Fruit fly (Drosophila melanogaster) whole organism, embryonic: ENCODE measurements around the gene CG13984.

Experiments used
- Asciz ChIP-seq: fragments of 200-800 bp; sonication (Bioruptor generic); optimal IDR thresholded peaks from 2 replicates; lab custom pipeline; 2017; ENCODE audit warnings: missing biosample characterization, mild to moderate bottlenecking, missing genetic modification characterization, missing genetic modification reagents
- BEAF-32 ChIP-seq: fragments of 200-800 bp; sonication (Bioruptor generic); optimal IDR thresholded peaks from 3 replicates; lab custom pipeline; 2017; ENCODE audit warnings: missing biosample characterization, missing genetic modification characterization, mild to moderate bottlenecking, moderate library complexity, missing genetic modification reagents
- CG10274 ChIP-seq: fragments of 200-800 bp; sonication (Bioruptor generic); optimal IDR thresholded peaks from 3 replicates; lab custom pipeline; 2017; ENCODE audit warnings: missing biosample characterization, mild to moderate bottlenecking, missing genetic modification characterization
- CG11560 ChIP-seq: fragments of 200-800 bp; sonication (Bioruptor generic); IDR thresholded peaks from 3 replicates; pipeline ENCODE4 v1.3.6; 2022; ENCODE audit warnings: missing biosample characterization, missing genetic modification characterization
- CG11696 ChIP-seq: fragments of 200-800 bp; sonication (Bioruptor generic); IDR thresholded peaks from 2 replicates; pipeline ENCODE4 v1.3.6; 2022; ENCODE audit warnings: missing biosample characterization, missing genetic modification characterization
- CG12744 ChIP-seq: fragments of 200-800 bp; sonication (Bioruptor generic); optimal IDR thresholded peaks from 2 replicates; lab custom pipeline; 2016; ENCODE audit warnings: missing biosample characterization, missing genetic modification characterization
- CG13624 ChIP-seq: fragments of 200-800 bp; sonication (Bioruptor generic); optimal IDR thresholded peaks from 2 replicates; lab custom pipeline; 2016; ENCODE audit warnings: missing biosample characterization, missing genetic modification characterization
- CG1529 ChIP-seq: fragments of 200-800 bp; sonication (Bioruptor generic); optimal IDR thresholded peaks from 3 replicates; lab custom pipeline; 2018; ENCODE audit warnings: missing biosample characterization, missing genetic modification characterization
- CG15601 ChIP-seq: fragments of 200-800 bp; sonication (Bioruptor generic); optimal IDR thresholded peaks from 3 replicates; lab custom pipeline; 2019; ENCODE audit warnings: missing biosample characterization, mild to moderate bottlenecking, missing genetic modification characterization, moderate library complexity
- CG16779 ChIP-seq: fragments of 200-800 bp; sonication (Bioruptor generic); IDR thresholded peaks from 2 replicates; pipeline ENCODE4 v1.3.6; 2022; ENCODE audit warnings: missing biosample characterization, missing genetic modification characterization
- CG17359 ChIP-seq: fragments of 200-800 bp; sonication (Bioruptor generic); optimal IDR thresholded peaks from 3 replicates; lab custom pipeline; 2018; ENCODE audit warnings: missing biosample characterization, mild to moderate bottlenecking, missing genetic modification characterization, moderate library complexity
- CG17361 ChIP-seq: fragments of 200-800 bp; sonication (Bioruptor generic); IDR thresholded peaks from 3 replicates; pipeline ENCODE4 v1.3.6; 2022; ENCODE audit warnings: missing biosample characterization, missing genetic modification characterization
- CG1792 ChIP-seq: fragments of 200-800 bp; sonication (Bioruptor generic); optimal IDR thresholded peaks from 2 replicates; lab custom pipeline; 2016; ENCODE audit warnings: missing biosample characterization, missing genetic modification characterization
- CG18599 ChIP-seq: fragments of 200-800 bp; sonication (Bioruptor generic); optimal IDR thresholded peaks from 3 replicates; lab custom pipeline; 2017; ENCODE audit warnings: missing biosample characterization, missing genetic modification characterization, mild to moderate bottlenecking, moderate library complexity, missing genetic modification reagents
- CG31224 ChIP-seq: fragments of 200-800 bp; sonication (Bioruptor generic); IDR thresholded peaks from 2 replicates; pipeline ENCODE4 v1.3.6; 2022; ENCODE audit warnings: missing biosample characterization, missing genetic modification characterization
- CG33213 ChIP-seq: fragments of 200-800 bp; sonication (Bioruptor generic); optimal IDR thresholded peaks from 3 replicates; lab custom pipeline; 2016; ENCODE audit warnings: missing biosample characterization, missing genetic modification characterization
- CG4328 ChIP-seq: fragments of 200-800 bp; sonication (Bioruptor generic); optimal IDR thresholded peaks from 3 replicates; lab custom pipeline; 2017; ENCODE audit warnings: missing biosample characterization, missing genetic modification reagents, missing genetic modification characterization
- CG6683 ChIP-seq: fragments of 200-800 bp; sonication (Bioruptor generic); optimal IDR thresholded peaks from 2 replicates; lab custom pipeline; 2017; ENCODE audit warnings: missing biosample characterization, mild to moderate bottlenecking, missing genetic modification characterization, missing genetic modification reagents
- CG7357 ChIP-seq: fragments of 200-800 bp; sonication (Bioruptor generic); IDR thresholded peaks from 3 replicates; pipeline ENCODE4 v1.3.6; 2022; ENCODE audit warnings: missing biosample characterization, missing genetic modification characterization
- CG8281 ChIP-seq: fragments of 200-800 bp; sonication (Bioruptor generic); optimal IDR thresholded peaks from 2 replicates; lab custom pipeline; 2018; ENCODE audit warnings: missing biosample characterization, mild to moderate bottlenecking, missing genetic modification characterization, moderate library complexity
- CG9609 ChIP-seq: fragments of 200-800 bp; sonication (Bioruptor generic); optimal IDR thresholded peaks from 3 replicates; lab custom pipeline; 2016; ENCODE audit warnings: missing biosample characterization, missing genetic modification characterization
- CrebB ChIP-seq: fragments of 200-800 bp; sonication (Bioruptor generic); optimal IDR thresholded peaks from 3 replicates; lab custom pipeline; 2018; ENCODE audit warnings: missing biosample characterization, mild to moderate bottlenecking, missing genetic modification characterization
- Dad ChIP-seq: fragments of 200-800 bp; sonication (Bioruptor generic); optimal IDR thresholded peaks from 3 replicates; lab custom pipeline; 2016; ENCODE audit warnings: missing biosample characterization, missing genetic modification characterization
- Dek ChIP-seq: fragments of 200-800 bp; sonication (Bioruptor generic); optimal IDR thresholded peaks from 3 replicates; lab custom pipeline; 2019; ENCODE audit warnings: missing biosample characterization, mild to moderate bottlenecking, missing genetic modification characterization, moderate library complexity
- HHEX ChIP-seq: fragments of 200-800 bp; sonication (Bioruptor generic); optimal IDR thresholded peaks from 3 replicates; lab custom pipeline; 2017; ENCODE audit warnings: missing biosample characterization, mild to moderate bottlenecking, missing genetic modification characterization, missing genetic modification reagents
- Hmx ChIP-seq: fragments of 200-800 bp; sonication (Bioruptor generic); optimal IDR thresholded peaks from 2 replicates; lab custom pipeline; 2016; ENCODE audit warnings: missing biosample characterization, missing genetic modification characterization
- MBD-R2 ChIP-seq: fragments of 200-800 bp; sonication (Bioruptor generic); IDR thresholded peaks from 2 replicates; pipeline ENCODE4 v1.3.6; 2022; ENCODE audit warnings: missing biosample characterization, missing genetic modification characterization
- Med ChIP-seq: fragments of 200-800 bp; sonication (Bioruptor generic); peaks from one replicate; lab custom pipeline; 2016; ENCODE audit warnings: missing biosample characterization, missing genetic modification characterization, mild to moderate bottlenecking, inconsistent platforms, moderate library complexity
- NC2α ChIP-seq: fragments of 200-800 bp; sonication (Bioruptor generic); optimal IDR thresholded peaks from 2 replicates; lab custom pipeline; 2016; ENCODE audit warnings: missing biosample characterization, missing genetic modification characterization
- Nf-YA ChIP-seq: fragments of 200-800 bp; sonication (Bioruptor generic); IDR thresholded peaks from 2 replicates; pipeline ENCODE4 v1.3.6; 2022; ENCODE audit warnings: missing biosample characterization, missing genetic modification characterization
- Nf-YB ChIP-seq: fragments of 200-800 bp; sonication (Bioruptor generic); optimal IDR thresholded peaks from 3 replicates; lab custom pipeline; 2019; ENCODE audit warnings: missing biosample characterization, mild to moderate bottlenecking, missing genetic modification characterization, moderate library complexity
- NfI ChIP-seq: fragments of 200-800 bp; sonication (Bioruptor generic); optimal IDR thresholded peaks from 3 replicates; lab custom pipeline; 2018; ENCODE audit warnings: missing biosample characterization, mild to moderate bottlenecking, missing genetic modification characterization, moderate library complexity
- ab ChIP-seq: fragments of 200-800 bp; sonication (Bioruptor generic); optimal IDR thresholded peaks from 2 replicates; lab custom pipeline; 2016; ENCODE audit warnings: missing biosample characterization, missing genetic modification characterization
- btn ChIP-seq: fragments of 200-800 bp; sonication (Bioruptor generic); optimal IDR thresholded peaks from 2 replicates; lab custom pipeline; 2016; ENCODE audit warnings: missing biosample characterization, missing genetic modification characterization
- crp ChIP-seq, 2 experiments: fragments of 200-800 bp; sonication (Bioruptor generic); optimal IDR thresholded peaks; 2 replicates in 1 of 2; 3 replicates in 1 of 2; lab custom pipeline; 2017; ENCODE audit warnings: missing biosample characterization in 2 of 2, missing genetic modification characterization in 2 of 2, mild to moderate bottlenecking in 1 of 2, moderate library complexity in 1 of 2
- fd96Cb ChIP-seq: fragments of 200-800 bp; sonication (Bioruptor generic); optimal IDR thresholded peaks from 2 replicates; lab custom pipeline; 2018; ENCODE audit warnings: missing biosample characterization, mild to moderate bottlenecking, missing genetic modification characterization, moderate library complexity
- her ChIP-seq: fragments of 200-800 bp; sonication (Bioruptor generic); optimal IDR thresholded peaks from 2 replicates; lab custom pipeline; 2016; ENCODE audit warnings: missing biosample characterization, missing genetic modification characterization
- lmd ChIP-seq: fragments of 200-800 bp; sonication (Bioruptor generic); IDR thresholded peaks from 2 replicates; pipeline ENCODE4 v1.3.6; 2022; ENCODE audit warnings: missing biosample characterization, missing genetic modification characterization
- mam ChIP-seq: fragments of 200-800 bp; sonication (Bioruptor generic); optimal IDR thresholded peaks from 3 replicates; lab custom pipeline; 2016; ENCODE audit warnings: missing biosample characterization, missing genetic modification characterization
- mld ChIP-seq: fragments of 200-800 bp; sonication (Bioruptor generic); IDR thresholded peaks from 3 replicates; pipeline ENCODE4 v1.3.6; 2022; ENCODE audit warnings: missing biosample characterization, missing genetic modification characterization; ENCODE audit not compliant: partially characterized antibody
- nerfin-2 ChIP-seq: fragments of 200-800 bp; sonication (Bioruptor generic); IDR thresholded peaks from 2 replicates; pipeline ENCODE4 v1.3.6; 2022; ENCODE audit warnings: missing biosample characterization, missing genetic modification characterization; ENCODE audit not compliant: partially characterized antibody
- peb ChIP-seq: fragments of 200-800 bp; sonication (Bioruptor generic); IDR thresholded peaks from 2 replicates; pipeline ENCODE4 v1.3.6; 2022; ENCODE audit warnings: missing biosample characterization, missing genetic modification characterization
- prd ChIP-seq, 3 experiments: fragments of >200 bp in 2 of 3; fragments of 200-800 bp in 1 of 3; sonication (Bioruptor generic) in 1 of 3; optimal IDR thresholded peaks in 2 of 3; IDR thresholded peaks in 1 of 3; 2 replicates in 2 of 3; 3 replicates in 1 of 3; pipeline versions ENCODE4 v1.3.6 to Lab custom; 2017 to 2022; ENCODE audit warnings: missing biosample characterization in 1 of 3, missing genetic modification characterization in 1 of 3
- salm ChIP-seq: fragments of 200-800 bp; sonication (Bioruptor generic); optimal IDR thresholded peaks from 2 replicates; lab custom pipeline; 2018; ENCODE audit warnings: missing biosample characterization, mild to moderate bottlenecking, missing genetic modification characterization
- sisA ChIP-seq: fragments of 200-800 bp; sonication (Bioruptor generic); IDR thresholded peaks from 2 replicates; pipeline ENCODE4 v1.3.6; 2022; ENCODE audit warnings: missing biosample characterization, missing genetic modification characterization
- ttk ChIP-seq: fragments of 200-800 bp; sonication (Bioruptor generic); IDR thresholded peaks from 2 replicates; pipeline ENCODE4 v2.1.2; 2022; ENCODE audit warnings: missing biosample characterization, missing genetic modification characterization
- usp ChIP-seq: fragments of >200 bp; optimal IDR thresholded peaks from 2 replicates; lab custom pipeline; 2017; ENCODE audit warnings: missing biosample characterization, missing genetic modification characterization
- zen2 ChIP-seq: fragments of 200-800 bp; sonication (Bioruptor generic); IDR thresholded peaks from 3 replicates; pipeline ENCODE4 v1.3.6; 2022; ENCODE audit warnings: missing biosample characterization, missing genetic modification characterization; ENCODE audit not compliant: partially characterized antibody
- zfh1 ChIP-seq: fragments of 200-800 bp; sonication (Bioruptor generic); IDR thresholded peaks from 3 replicates; pipeline ENCODE4 v1.3.6; 2022; ENCODE audit warnings: missing biosample characterization, missing genetic modification characterization

The CG13984 gene

dm6 chr2L:6351809-6352182 is 43.2 kb downstream of the CG13984 start (continued):
- peak; percentile 96 for TF ChIP-seq mam (GFP tag; lab: Kevin White, UChicago)
- peak; percentile 91 for TF ChIP-seq sisA (GFP tag; lab: Robert Waterston, UW)
- TF ChIP-seq Nf-YB (GFP tag; lab: Kevin White, UChicago): peak; percentile 37
- TF ChIP-seq CG11560 (tag; lab: Robert Waterston, UW): peak; percentile 82
- TF ChIP-seq Dad: peak; percentile 59
- peak; percentile 61 for TF ChIP-seq CG33213
- TF ChIP-seq CrebB (tag; lab: Kevin White, UChicago): peak; percentile 73
- TF ChIP-seq BEAF-32 (GFP tag; lab: Kevin White, UChicago): no peak
- TF ChIP-seq salm (tag; lab: Kevin White, UChicago): peak; percentile 42
- peak; percentile 90 for TF ChIP-seq lmd
- TF ChIP-seq nerfin-2 (GFP tag; lab: Robert Waterston, UW): no peak
- peak; percentile 85 for TF ChIP-seq HHEX
- peak; percentile 50; the same call in 1 of the 2 replicates for TF ChIP-seq MBD-R2 (GFP tag; lab: Robert Waterston, UW)
- TF ChIP-seq CG7357 (GFP tag; lab: Robert Waterston, UW): peak; percentile 78
- TF ChIP-seq Asciz (GFP tag; lab: Kevin White, UChicago): peak; percentile 45
- TF ChIP-seq zen2 (GFP tag; lab: Robert Waterston, UW): no peak
- TF ChIP-seq fd96Cb (tag; lab: Kevin White, UChicago): peak; percentile 87
- TF ChIP-seq NC2α (GFP tag; lab: Kevin White, UChicago): peak; percentile 27
- peak; percentile 51 for TF ChIP-seq CG9609 (GFP tag; lab: Kevin White, UChicago)
- TF ChIP-seq CG10274: peak; percentile 64
- TF ChIP-seq peb (GFP tag; lab: Robert Waterston, UW): peak; percentile 83
- peak; percentile 11 for TF ChIP-seq ab (GFP tag; lab: Kevin White, UChicago)
- TF ChIP-seq her (GFP tag; lab: Kevin White, UChicago): peak; percentile 75
- peak; percentile 76 for TF ChIP-seq CG1792
- peak; percentile 46 for TF ChIP-seq CG15601 (tag; lab: Kevin White, UChicago)
- peak; percentile 60 for TF ChIP-seq CG8281
- peak; percentile 39; the same call in 1 of the 2 replicates for TF ChIP-seq Nf-YA
- TF ChIP-seq CG1529 (GFP tag; lab: Kevin White, UChicago): peak; percentile 21
- TF ChIP-seq NfI (GFP tag; lab: Kevin White, UChicago): peak; percentile 89
- peak; percentile 95 for TF ChIP-seq Med
- TF ChIP-seq prd (optimal IDR thresholded peaks at IDR 0.05; lab: Kevin White, UChicago): no peak
- peak; percentile 90 for TF ChIP-seq prd (GFP tag; IDR thresholded peaks at IDR 0.05; lab: Robert Waterston, UW)
- peak; percentile 55; the same call in 1 of the 2 replicates for TF ChIP-seq CG16779
- TF ChIP-seq CG6683 (GFP tag; lab: Kevin White, UChicago): peak; percentile 54
- peak; percentile 86 for TF ChIP-seq CG13624 (GFP tag; lab: Kevin White, UChicago)
- peak; percentile 15 for TF ChIP-seq btn
- peak; percentile 84 for TF ChIP-seq CG17359 (tag; lab: Kevin White, UChicago)
- TF ChIP-seq CG18599 (GFP tag; lab: Kevin White, UChicago): peak; percentile 92
- peak in 1 of 2 experiments; percentile 5 for TF ChIP-seq crp (GFP tag; optimal IDR thresholded peaks at IDR 0.05; lab: Kevin White, UChicago)
- peak; percentile 44 for TF ChIP-seq CG12744 (GFP tag; lab: Kevin White, UChicago)
- peak; percentile 84 for TF ChIP-seq CG31224 (GFP tag; lab: Robert Waterston, UW)
- TF ChIP-seq mld (GFP tag; lab: Robert Waterston, UW): no peak
- TF ChIP-seq ttk (GFP tag; lab: Robert Waterston, UW): peak; percentile 79
- TF ChIP-seq usp (GFP tag; lab: Kevin White, UChicago): no peak
- peak; percentile 93 for TF ChIP-seq Dek
- TF ChIP-seq CG11696 (GFP tag; lab: Robert Waterston, UW): 0 out of 2 replicates have a peak, but pooled peaks have one; percentile 44
- TF ChIP-seq CG4328 (GFP tag; lab: Kevin White, UChicago): peak; percentile 65
- 0 out of 3 replicates have a peak, but pooled peaks have one; percentile 47 for TF ChIP-seq zfh1 (GFP tag; lab: Robert Waterston, UW)
- peak; percentile 78 for TF ChIP-seq Hmx (GFP tag; lab: Kevin White, UChicago)
- TF ChIP-seq CG17361 (GFP tag; lab: Robert Waterston, UW): peak; percentile 71; the same call in 2 of the 3 replicates
